Fruit fly (Drosophila melanogaster) whole organism, pupa: ENCODE results near the gene CG2975.

Source experiments
- CG10348 ChIP-seq: fragments of 200-800 bp; sonication (Bioruptor generic); IDR thresholded peaks from 2 replicates; pipeline ENCODE4 v1.3.6; 2022; ENCODE audit warnings: missing biosample characterization, missing genetic modification characterization
- CG12605 ChIP-seq: fragments of 200-800 bp; sonication (Bioruptor generic); IDR thresholded peaks from 2 replicates; pipeline ENCODE4 v1.3.6; 2022; ENCODE audit warnings: missing biosample characterization, missing genetic modification characterization
- CG13204 ChIP-seq: fragments of 200-800 bp; sonication (Bioruptor generic); optimal IDR thresholded peaks from 2 replicates; lab custom pipeline; 2018; ENCODE audit warnings: missing biosample characterization, mild to moderate bottlenecking, missing genetic modification characterization, moderate library complexity
- CG14655 ChIP-seq: fragments of 200-800 bp; sonication (Bioruptor generic); optimal IDR thresholded peaks from 3 replicates; lab custom pipeline; 2017; ENCODE audit warnings: mild to moderate bottlenecking, missing biosample characterization, missing genetic modification reagents, missing genetic modification characterization
- CG15710 ChIP-seq: fragments of 200-800 bp; sonication (Bioruptor generic); optimal IDR thresholded peaks from 2 replicates; lab custom pipeline; 2018; ENCODE audit warnings: missing biosample characterization, mild to moderate bottlenecking, missing genetic modification characterization, moderate library complexity
- CG17806 ChIP-seq: fragments of 200-800 bp; sonication (Bioruptor generic); optimal IDR thresholded peaks from 2 replicates; lab custom pipeline; 2018; ENCODE audit warnings: missing biosample characterization, mild to moderate bottlenecking, missing genetic modification characterization, moderate library complexity
- CG32121 ChIP-seq: fragments of 200-800 bp; sonication (Bioruptor generic); IDR thresholded peaks from 2 replicates; pipeline ENCODE4 v1.3.6; 2022; ENCODE audit warnings: missing biosample characterization, missing genetic modification characterization
- CG34367 ChIP-seq: fragments of 200-800 bp; sonication (Bioruptor generic); optimal IDR thresholded peaks from 2 replicates; lab custom pipeline; 2018; ENCODE audit warnings: missing biosample characterization, mild to moderate bottlenecking, missing genetic modification characterization
- CG4496 ChIP-seq: fragments of 200-800 bp; sonication (Bioruptor generic); IDR thresholded peaks from 3 replicates; pipeline ENCODE4 v1.3.6; 2022; ENCODE audit warnings: missing biosample characterization, missing genetic modification characterization
- CG8159 ChIP-seq: fragments of 200-800 bp; sonication (Bioruptor generic); optimal IDR thresholded peaks from 3 replicates; lab custom pipeline; 2018; ENCODE audit warnings: missing biosample characterization, mild to moderate bottlenecking, missing genetic modification characterization, moderate library complexity
- CG8301 ChIP-seq: fragments of 200-800 bp; sonication (Bioruptor generic); optimal IDR thresholded peaks from 2 replicates; lab custom pipeline; 2018; ENCODE audit warnings: missing biosample characterization, mild to moderate bottlenecking, missing genetic modification characterization
- CG9948 ChIP-seq: fragments of 200-800 bp; sonication (Bioruptor generic); optimal IDR thresholded peaks from 2 replicates; lab custom pipeline; 2018; ENCODE audit warnings: missing biosample characterization, mild to moderate bottlenecking, missing genetic modification characterization, moderate library complexity
- D1 ChIP-seq: fragments of 200-800 bp; sonication (Bioruptor generic); optimal IDR thresholded peaks from 2 replicates; lab custom pipeline; 2018; ENCODE audit warnings: missing biosample characterization, mild to moderate bottlenecking, missing genetic modification characterization, moderate library complexity
- EcR ChIP-seq: fragments of 200-800 bp; sonication (Bioruptor generic); optimal IDR thresholded peaks from 3 replicates; lab custom pipeline; 2019; ENCODE audit warnings: missing biosample characterization, missing genetic modification characterization, mild to moderate bottlenecking, moderate library complexity, missing genetic modification reagents
- Ets98B ChIP-seq: fragments of 200-800 bp; sonication (Bioruptor generic); IDR thresholded peaks from 2 replicates; pipeline ENCODE4 v1.3.6; 2022; ENCODE audit warnings: missing biosample characterization, missing genetic modification characterization
- Pif1A ChIP-seq: fragments of 200-800 bp; sonication (Bioruptor generic); optimal IDR thresholded peaks from 3 replicates; lab custom pipeline; 2016; ENCODE audit warnings: missing biosample characterization, missing genetic modification characterization
- Pif1B ChIP-seq: fragments of 200-800 bp; sonication (Bioruptor generic); optimal IDR thresholded peaks from 3 replicates; lab custom pipeline; 2016; ENCODE audit warnings: missing biosample characterization, missing genetic modification characterization
- Snoo ChIP-seq: fragments of 200-800 bp; sonication (Bioruptor generic); optimal IDR thresholded peaks from 3 replicates; lab custom pipeline; 2017; ENCODE audit warnings: missing biosample characterization, mild to moderate bottlenecking, missing genetic modification characterization, inconsistent platforms
- fd96Ca ChIP-seq: fragments of 200-800 bp; sonication (Bioruptor generic); IDR thresholded peaks from 3 replicates; pipeline ENCODE4 v1.3.6; 2022; ENCODE audit warnings: missing biosample characterization, missing genetic modification characterization
- gl ChIP-seq: fragments of 200-800 bp; sonication (Bioruptor generic); optimal IDR thresholded peaks from 2 replicates; lab custom pipeline; 2018; ENCODE audit warnings: missing biosample characterization, mild to moderate bottlenecking, missing genetic modification characterization
- rn ChIP-seq: fragments of 200-800 bp; sonication (Bioruptor generic); IDR thresholded peaks from 2 replicates; pipeline ENCODE4 v1.3.6; 2022; ENCODE audit warnings: missing biosample characterization, missing genetic modification characterization

The CG2975 gene

DNA sequence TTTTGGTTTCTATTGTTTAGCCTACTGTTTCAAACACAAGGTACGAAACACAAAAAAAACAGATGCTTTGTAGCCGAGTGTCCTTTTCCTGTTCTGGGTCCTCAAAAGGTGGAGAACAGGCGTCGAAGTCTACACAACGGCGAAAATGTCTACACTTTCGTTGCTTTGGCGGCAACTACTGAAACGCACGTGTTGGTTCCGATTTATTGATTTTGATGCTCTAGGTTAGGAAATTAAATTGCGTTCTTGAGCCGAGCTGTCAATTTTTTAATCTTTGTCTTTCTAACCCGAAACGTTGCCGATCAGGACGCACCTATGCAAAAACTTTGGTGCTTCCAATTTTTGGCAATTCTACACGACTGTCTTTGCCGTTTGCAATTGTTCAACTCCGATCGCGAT, 33.8 kb downstream of the CG2975 start:
- TF ChIP-seq Snoo (tag; lab: Kevin White, UChicago) (no peak), CG12605 (no peak), Pif1A (GFP tag; lab: Kevin White, UChicago) (no peak), CG13204 (no peak), Pif1B (no peak), CG17806 (tag; lab: Kevin White, UChicago) (no peak), D1 (tag; lab: Kevin White, UChicago) (no peak), EcR (GFP tag; lab: Kevin White, UChicago) (no peak), CG9948 (no peak), Ets98B (GFP tag; lab: Robert Waterston, UW) (no peak), CG10348 (no peak), CG34367 (tag; lab: Kevin White, UChicago) (no peak), CG8159 (tag; lab: Kevin White, UChicago) (no peak), CG8301 (no peak), CG15710 (no peak), rn (GFP tag; lab: Robert Waterston, UW) (no peak)

DNA sequence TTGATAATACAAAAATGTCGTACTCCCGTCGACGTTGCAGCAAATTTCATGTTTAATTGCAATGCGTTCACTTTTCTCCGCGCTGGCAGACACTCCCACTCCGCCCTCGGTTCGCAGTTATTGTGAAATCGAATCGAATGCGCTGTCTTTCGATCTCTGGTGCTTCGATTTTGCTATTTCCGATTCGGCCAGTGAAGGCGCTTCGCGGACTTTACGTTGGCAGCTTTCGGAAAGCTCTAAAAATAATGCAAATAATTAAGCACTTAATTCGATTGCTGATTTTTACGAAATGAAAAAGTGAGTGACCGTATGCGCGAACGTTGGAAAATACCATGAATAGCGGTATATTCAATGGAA, 34.2 kb downstream of the CG2975 start, which contains the start of gene Ifrd1:
Ifrd1 (minus strand) TSS at position 305 of the 357 bp plus-strand sequence.
- TF ChIP-seq CG14655 (GFP tag; lab: Kevin White, UChicago) (no peak), CG9948 (no peak), CG15710 (no peak), CG34367 (tag; lab: Kevin White, UChicago) (no peak), Pif1A (GFP tag; lab: Kevin White, UChicago) (no peak), CG8159 (tag; lab: Kevin White, UChicago) (no peak), rn (GFP tag; lab: Robert Waterston, UW) (no peak), Snoo (tag; lab: Kevin White, UChicago) (no peak), Ets98B (GFP tag; lab: Robert Waterston, UW) (no peak), Pif1B (no peak), CG8301 (no peak), CG4496 (no peak), CG17806 (tag; lab: Kevin White, UChicago) (no peak)

DNA sequence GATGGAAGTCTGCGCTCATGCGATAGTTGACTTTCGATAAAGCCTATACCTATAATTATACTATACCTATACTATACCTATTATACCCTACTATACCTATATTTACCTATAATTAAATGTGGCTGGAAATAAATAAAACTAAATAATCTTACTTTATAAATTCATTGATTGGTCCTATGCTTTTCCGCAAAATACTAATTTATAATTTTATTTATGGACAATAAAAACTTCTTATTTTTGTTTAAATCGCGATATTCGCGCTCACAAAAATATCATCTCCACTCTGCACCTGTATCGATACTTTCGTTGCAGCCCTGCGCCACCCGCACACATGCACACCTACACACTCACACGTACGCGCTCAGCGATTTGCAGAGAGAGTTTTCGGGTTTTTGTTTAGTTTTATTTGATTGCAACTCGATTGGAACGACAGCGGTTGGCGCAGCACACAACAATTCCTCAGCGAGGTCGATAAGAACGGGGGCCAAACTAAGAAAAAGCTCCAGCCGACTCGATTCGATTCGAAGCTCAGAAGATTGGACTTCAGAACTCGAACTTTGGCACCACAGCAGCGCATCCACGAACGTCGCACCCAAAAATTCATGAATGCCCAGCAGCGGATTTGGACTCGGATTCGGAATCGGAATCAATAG, 34.7 kb downstream of the CG2975 start, which contains the start of gene CG8814:
CG8814 (plus strand) TSS at position 349 of the 653 bp plus-strand sequence.
- TF ChIP-seq CG12605 (peak; percentile 86), Snoo (tag; lab: Kevin White, UChicago) (peak; percentile 53), Ets98B (GFP tag; lab: Robert Waterston, UW) (peak; percentile 79), fd96Ca (GFP tag; lab: Robert Waterston, UW) (peak; percentile 67; the same call in 1 of the 3 replicates), D1 (tag; lab: Kevin White, UChicago) (no peak), CG34367 (tag; lab: Kevin White, UChicago) (no peak), rn (GFP tag; lab: Robert Waterston, UW) (no peak), Pif1A (GFP tag; lab: Kevin White, UChicago) (peak; percentile 58), Pif1B (peak; percentile 35), CG10348 (no peak), CG8159 (tag; lab: Kevin White, UChicago) (peak; percentile 43), EcR (GFP tag; lab: Kevin White, UChicago) (peak; percentile 7), CG4496 (peak; percentile 85), CG32121 (GFP tag; lab: Robert Waterston, UW) (peak; percentile 63; the same call in 1 of the 2 replicates), CG14655 (GFP tag; lab: Kevin White, UChicago) (peak; percentile 63), CG15710 (peak; percentile 45), gl (tag; lab: Kevin White, UChicago) (peak; percentile 85), CG17806 (tag; lab: Kevin White, UChicago) (peak; percentile 3), CG13204 (no peak), CG9948 (peak; percentile 20), CG8301 (peak; percentile 52)

DNA sequence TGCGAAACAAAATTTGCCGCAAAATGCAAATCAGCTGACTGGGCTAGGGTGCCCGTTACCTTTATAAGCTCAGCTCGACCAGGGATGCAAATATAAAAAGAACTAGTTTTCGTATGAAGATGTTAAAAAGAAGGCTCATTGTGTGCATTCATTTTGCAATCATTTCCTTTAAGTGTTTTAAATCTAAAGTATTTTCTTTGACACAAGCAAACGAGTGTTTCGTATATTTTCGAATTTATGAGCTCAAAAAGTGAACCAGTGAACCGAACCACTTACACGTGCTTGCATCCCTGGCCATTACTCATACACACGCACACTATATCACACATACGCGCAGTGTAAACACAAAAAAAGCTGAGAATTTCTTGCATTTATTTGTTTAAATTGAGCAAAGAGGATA, 38.3 kb downstream of the CG2975 start, which contains the start of the genes Prx6a and Sbat:
Prx6a (minus strand) TSS at position 45 of the 400 bp plus-strand sequence.
Sbat (plus strand) TSS at position 157 of the 400 bp plus-strand sequence.
- TF ChIP-seq EcR (GFP tag; lab: Kevin White, UChicago) = no peak
- no peak for TF ChIP-seq Pif1B
- TF ChIP-seq CG17806 (tag; lab: Kevin White, UChicago) = peak; percentile 67
- TF ChIP-seq CG14655 (GFP tag; lab: Kevin White, UChicago) = no peak
- TF ChIP-seq CG15710 = peak; percentile 69
- TF ChIP-seq Ets98B (GFP tag; lab: Robert Waterston, UW) = peak; percentile 24; the same call in 1 of the 2 replicates
- TF ChIP-seq CG8301 = peak; percentile 55
- TF ChIP-seq CG8159 (tag; lab: Kevin White, UChicago) = peak; percentile 70
- TF ChIP-seq rn (GFP tag; lab: Robert Waterston, UW) = no peak
- TF ChIP-seq CG13204 = no peak
- peak; percentile 48 for TF ChIP-seq Pif1A (GFP tag; lab: Kevin White, UChicago)
- no peak for TF ChIP-seq CG10348
- peak; percentile 16 for TF ChIP-seq gl (tag; lab: Kevin White, UChicago)
- no peak for TF ChIP-seq D1 (tag; lab: Kevin White, UChicago)
- peak; percentile 13; the same call in 1 of the 3 replicates for TF ChIP-seq CG4496
- TF ChIP-seq CG32121 (GFP tag; lab: Robert Waterston, UW) = peak; percentile 60
- TF ChIP-seq CG34367 (tag; lab: Kevin White, UChicago) = peak; percentile 54
- peak; percentile 34; the same call in 1 of the 3 replicates for TF ChIP-seq fd96Ca (GFP tag; lab: Robert Waterston, UW)
- peak; percentile 68 for TF ChIP-seq Snoo (tag; lab: Kevin White, UChicago)
- peak; percentile 51 for TF ChIP-seq CG9948
- TF ChIP-seq CG12605 = no peak
- TF ChIP-seq, all 21 proteins: peak for 13

DNA sequence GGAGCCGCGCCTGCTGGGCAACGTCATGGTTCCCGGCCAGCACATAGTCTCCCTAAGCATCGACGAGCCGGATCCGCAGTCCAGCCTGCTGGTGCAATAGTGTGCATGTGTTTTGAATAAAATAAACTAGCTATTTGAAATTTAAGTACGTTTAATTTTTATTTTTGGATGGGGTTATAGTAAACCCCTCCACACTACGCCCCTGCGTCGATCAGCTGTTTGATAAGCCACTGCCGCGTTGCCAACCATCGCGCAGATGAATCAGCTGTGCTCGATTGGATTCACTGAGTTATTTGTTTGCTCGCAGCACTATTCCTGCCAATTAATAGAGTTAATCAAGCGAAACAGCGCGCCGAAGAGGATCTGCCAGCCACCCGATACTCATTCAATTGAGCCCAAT, 38.9 kb downstream of the CG2975 start, which contains the start of gene RabGGTb:
RabGGTb (plus strand) TSS at position 254 of the 400 bp plus-strand sequence.
- TF ChIP-seq Pif1B = peak; percentile 11
- no peak for TF ChIP-seq CG14655 (GFP tag; lab: Kevin White, UChicago)
- peak; percentile 83 for TF ChIP-seq fd96Ca (GFP tag; lab: Robert Waterston, UW)
- no peak for TF ChIP-seq CG13204
- peak; percentile 17 for TF ChIP-seq CG9948
- no peak for TF ChIP-seq gl (tag; lab: Kevin White, UChicago)
- no peak for TF ChIP-seq D1 (tag; lab: Kevin White, UChicago)
- TF ChIP-seq CG8301 = peak; percentile 31
- peak; percentile 37 for TF ChIP-seq CG15710
- peak; percentile 22 for TF ChIP-seq Snoo (tag; lab: Kevin White, UChicago)
- peak; percentile 68 for TF ChIP-seq CG32121 (GFP tag; lab: Robert Waterston, UW)
- TF ChIP-seq CG12605 = peak; percentile 49
- TF ChIP-seq rn (GFP tag; lab: Robert Waterston, UW) = 0 out of 2 replicates have a peak, but pooled peaks have one; percentile 40
- TF ChIP-seq CG8159 (tag; lab: Kevin White, UChicago) = peak; percentile 34
- TF ChIP-seq CG4496 = peak; percentile 83
- no peak for TF ChIP-seq EcR (GFP tag; lab: Kevin White, UChicago)
- TF ChIP-seq CG10348 = no peak
- peak; percentile 32 for TF ChIP-seq CG17806 (tag; lab: Kevin White, UChicago)
- TF ChIP-seq Ets98B (GFP tag; lab: Robert Waterston, UW) = peak; percentile 82
- peak; percentile 30 for TF ChIP-seq Pif1A (GFP tag; lab: Kevin White, UChicago)
- TF ChIP-seq CG34367 (tag; lab: Kevin White, UChicago) = peak; percentile 25
